Worm (Caenorhabditis elegans) whole organism, midembryonic: ENCODE measurements around the gene mca-3.

ENCODE experiments used
- cog-1 ChIP-seq: sonication (generic microtip); optimal IDR thresholded peaks from 2 replicates; lab custom pipeline; 2016; ENCODE audit warnings: missing genetic modification characterization, missing compliant biosample characterization
- flt-1 ChIP-seq: fragments of 200-800 bp; sonication (Bioruptor generic); IDR thresholded peaks from 2 replicates; pipeline ENCODE4 v1.3.6; 2022; ENCODE audit warnings: missing genetic modification characterization, missing compliant biosample characterization
- med-1 ChIP-seq: sonication (generic microtip); optimal IDR thresholded peaks from 2 replicates; lab custom pipeline; 2017; ENCODE audit warnings: missing genetic modification characterization, mild to moderate bottlenecking, missing compliant biosample characterization, antibody characterized with exemption, missing genetic modification reagents; ENCODE audit not compliant: insufficient read depth
- ref-1 ChIP-seq: fragments of 200-800 bp; sonication (Bioruptor generic); conservative IDR thresholded peaks from 2 replicates; pipeline ENCODE4 v1.3.6; 2022; ENCODE audit warnings: missing genetic modification reagents, missing genetic modification characterization, missing compliant biosample characterization

DNA sequence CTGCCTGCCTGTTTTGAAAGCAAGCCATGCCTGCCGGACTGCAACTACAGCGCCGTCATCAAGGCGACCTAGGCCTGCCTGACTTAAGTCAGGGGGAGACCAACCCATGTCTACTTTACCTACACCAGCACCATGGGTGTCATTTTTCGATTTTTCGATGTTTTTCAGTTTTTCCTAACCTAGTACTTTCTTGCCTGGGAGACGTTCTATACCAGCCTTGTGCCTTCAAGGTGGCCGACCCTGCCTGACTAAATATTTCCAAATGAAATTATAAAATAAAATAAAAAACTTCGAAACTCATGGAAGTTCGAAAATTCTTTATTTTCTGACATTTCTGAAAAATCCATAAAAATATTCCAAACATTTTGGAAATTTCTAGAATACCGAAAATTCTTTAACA lies 56.1 kb downstream of the mca-3 start:
- no peak for TF ChIP-seq med-1
- TF ChIP-seq flt-1, result no peak
- TF ChIP-seq ref-1 (GFP tag; lab: Robert Waterston, UW), result no peak
- no peak for TF ChIP-seq cog-1
